Worm (Caenorhabditis elegans): ENCODE data around the gene C38C3.3.

The C38C3.3 gene

DNA sequence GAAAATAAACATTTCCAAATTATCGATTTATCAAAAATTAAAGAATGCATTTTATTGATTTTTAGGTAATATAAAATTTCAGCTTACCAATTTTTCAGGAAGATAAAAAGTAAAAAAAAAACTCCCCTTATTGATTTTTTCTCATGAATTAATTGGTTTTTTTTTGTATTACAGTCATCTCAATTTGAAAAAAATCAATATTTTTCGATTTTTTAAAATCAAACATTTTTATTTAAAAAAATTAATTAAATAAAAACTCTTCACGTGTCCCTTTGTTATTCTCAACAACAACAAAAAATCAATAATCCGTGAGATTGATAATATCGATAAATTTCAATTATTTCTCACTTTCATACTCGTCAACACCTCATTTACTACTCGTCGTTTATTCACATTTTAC lies at the start of gene C38C3.3:
TSS of gene C38C3.3 (plus strand) at position 301 of the 400 bp plus-strand sequence.
- TF ChIP-seq tbx-37 (GFP tag; conservative IDR thresholded peaks at IDR 0.05) = no peak
- no peak for TF ChIP-seq sea-1 (GFP tag; conservative IDR thresholded peaks at IDR 0.05)
- TF ChIP-seq flt-1 (GFP tag; IDR thresholded peaks at IDR 0.05) = no peak

DNA sequence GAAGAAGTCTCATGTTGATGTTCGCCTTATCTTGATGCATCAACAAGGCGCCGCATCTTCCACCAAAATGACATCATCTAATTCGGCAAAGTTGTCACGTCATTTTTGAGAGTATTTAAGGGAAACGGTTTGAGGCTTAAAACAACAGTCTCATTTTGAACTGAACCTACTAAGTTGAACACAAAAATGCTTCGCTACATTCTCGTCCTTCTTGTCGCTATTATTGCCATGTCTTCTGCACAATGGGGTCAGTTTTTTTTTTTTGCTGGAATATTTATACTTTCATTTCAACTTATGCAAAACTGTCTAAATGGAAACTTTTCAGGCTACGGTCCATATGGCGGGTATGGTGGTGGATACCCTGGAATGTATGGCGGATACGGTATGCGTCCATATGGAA lies 48.4 kb upstream of the C38C3.3 start, which contains the start of gene cnc-4:
TSS of gene cnc-4 (plus strand) at position 117 of the 400 bp plus-strand sequence.
- TF ChIP-seq F13C5.2 (tag; optimal IDR thresholded peaks at IDR 0.05) (no peak), ceh-36 (tag; optimal IDR thresholded peaks at IDR 0.05) (no peak), ets-7 (tag; optimal IDR thresholded peaks at IDR 0.05) (no peak), ama-1 (optimal IDR thresholded peaks at IDR 0.05) (no peak), sea-1 (GFP tag; conservative IDR thresholded peaks at IDR 0.05) (no peak), hnd-1 (tag; optimal IDR thresholded peaks at IDR 0.05) (no peak), B0310.2 (tag; optimal IDR thresholded peaks at IDR 0.05) (no peak), ceh-13 (GFP tag; optimal IDR thresholded peaks at IDR 0.05) (no peak), tbx-11 (GFP tag; IDR thresholded peaks at IDR 0.05) (no peak), tbx-37 (GFP tag; conservative IDR thresholded peaks at IDR 0.05) (no peak), scrt-1 (GFP tag; IDR thresholded peaks at IDR 0.05) (no peak), aly-1 (tag; optimal IDR thresholded peaks at IDR 0.05) (no peak), hmg-4 (GFP tag; optimal IDR thresholded peaks at IDR 0.05) (no peak), pes-1 (GFP tag; IDR thresholded peaks at IDR 0.05) (no peak), flt-1 (GFP tag; IDR thresholded peaks at IDR 0.05) (no peak), tra-4 (tag; optimal IDR thresholded peaks at IDR 0.05) (no peak), hmbx-1 (tag; optimal IDR thresholded peaks at IDR 0.05) (no peak)

DNA sequence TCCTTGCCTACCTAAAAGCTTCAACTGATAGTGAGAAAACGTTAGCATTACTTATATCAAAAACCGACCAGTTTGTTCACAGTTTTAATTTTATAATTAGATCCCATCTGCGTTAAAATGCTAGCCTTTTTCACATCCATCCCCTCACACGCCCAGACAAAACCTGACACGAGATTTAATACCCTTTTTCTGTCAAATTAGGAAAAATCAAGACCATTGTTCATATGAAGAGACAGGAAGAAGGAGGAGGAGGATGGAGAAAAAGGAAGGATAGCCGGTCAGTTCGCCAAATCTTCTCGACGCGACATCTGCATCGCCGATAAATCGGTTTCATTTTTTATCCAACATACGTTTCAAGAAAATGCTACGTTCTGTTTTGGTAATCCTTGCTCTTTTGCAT lies 47.7 kb upstream of the C38C3.3 start, which contains the start of gene cnc-3:
TSS of gene cnc-3 (plus strand) at position 281 of the 400 bp plus-strand sequence.
- TF ChIP-seq flt-1 (GFP tag; IDR thresholded peaks at IDR 0.05) (no peak), tbx-37 (GFP tag; conservative IDR thresholded peaks at IDR 0.05) (no peak), hmg-4 (GFP tag; optimal IDR thresholded peaks at IDR 0.05) (no peak), F13C5.2 (tag; optimal IDR thresholded peaks at IDR 0.05) (no peak), B0310.2 (tag; optimal IDR thresholded peaks at IDR 0.05) (no peak), aly-1 (tag; optimal IDR thresholded peaks at IDR 0.05) (no peak), pes-1 (GFP tag; IDR thresholded peaks at IDR 0.05) (no peak), tra-4 (tag; optimal IDR thresholded peaks at IDR 0.05) (no peak), ceh-13 (GFP tag; optimal IDR thresholded peaks at IDR 0.05) (no peak), hmbx-1 (tag; optimal IDR thresholded peaks at IDR 0.05) (no peak)

DNA sequence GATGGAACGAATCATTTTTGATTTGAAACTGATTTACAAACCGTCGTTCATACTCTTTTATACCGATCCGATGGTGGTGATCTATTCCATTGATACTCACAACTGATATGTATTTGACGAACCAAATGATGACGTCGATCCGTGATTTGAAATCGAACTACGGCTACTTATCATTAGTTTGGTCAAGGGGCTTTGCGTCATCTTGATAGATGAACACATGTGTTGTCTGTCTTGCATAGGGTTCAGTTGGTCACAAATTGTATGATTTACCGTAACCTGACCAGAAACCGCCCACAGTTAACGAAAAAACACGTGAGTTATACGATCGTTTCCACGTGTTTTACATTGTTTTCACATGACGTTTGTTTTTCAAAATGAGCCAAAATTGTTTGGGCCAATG lies 45.3 kb upstream of the C38C3.3 start, which contains the start of gene cnc-2:
TSS of gene cnc-2 (minus strand) at position 24 of the 400 bp plus-strand sequence.
- TF ChIP-seq pes-1 (GFP tag; IDR thresholded peaks at IDR 0.05) (no peak), ceh-36 (tag; optimal IDR thresholded peaks at IDR 0.05) (no peak), ets-7 (tag; optimal IDR thresholded peaks at IDR 0.05) (no peak), ama-1 (optimal IDR thresholded peaks at IDR 0.05) (no peak), hmbx-1 (tag; optimal IDR thresholded peaks at IDR 0.05) (no peak), ceh-13 (GFP tag; optimal IDR thresholded peaks at IDR 0.05) (no peak), tbx-37 (GFP tag; conservative IDR thresholded peaks at IDR 0.05) (no peak), B0310.2 (tag; optimal IDR thresholded peaks at IDR 0.05) (no peak), F13C5.2 (tag; optimal IDR thresholded peaks at IDR 0.05) (no peak), flt-1 (GFP tag; IDR thresholded peaks at IDR 0.05) (no peak), aly-1 (tag; optimal IDR thresholded peaks at IDR 0.05) (no peak), hmg-4 (GFP tag; optimal IDR thresholded peaks at IDR 0.05) (no peak), tbx-11 (GFP tag; IDR thresholded peaks at IDR 0.05) (no peak)

DNA sequence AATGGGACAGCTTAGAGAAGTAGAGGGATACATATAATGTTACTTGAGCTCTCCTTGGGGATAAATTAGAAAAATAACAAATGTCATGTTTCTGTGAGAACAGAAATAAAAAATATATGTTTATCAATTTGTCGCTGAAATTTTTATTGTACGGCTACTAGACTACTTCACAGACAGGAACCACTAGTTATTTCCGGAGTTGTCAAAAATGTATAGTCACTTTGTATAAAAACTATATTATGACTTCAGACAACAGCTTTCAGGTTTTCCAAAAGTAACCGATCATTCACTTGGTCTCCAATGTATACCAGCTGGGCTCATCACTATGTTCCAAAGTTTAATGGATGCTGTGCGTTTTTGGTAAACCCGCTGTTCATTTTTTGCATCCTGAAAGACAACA lies 44.1 kb upstream of the C38C3.3 start, which contains the start of gene srj-23:
TSS of gene srj-23 (plus strand) at position 301 of the 400 bp plus-strand sequence.
- TF ChIP-seq scrt-1 (GFP tag; IDR thresholded peaks at IDR 0.05) = no peak
- no peak for TF ChIP-seq pes-1 (GFP tag; IDR thresholded peaks at IDR 0.05)
- no peak for TF ChIP-seq ceh-36 (tag; optimal IDR thresholded peaks at IDR 0.05)
- no peak for TF ChIP-seq ceh-13 (GFP tag; optimal IDR thresholded peaks at IDR 0.05)
- no peak for TF ChIP-seq ets-7 (tag; optimal IDR thresholded peaks at IDR 0.05)
- no peak for TF ChIP-seq B0310.2 (tag; optimal IDR thresholded peaks at IDR 0.05)
- TF ChIP-seq sea-1 (GFP tag; conservative IDR thresholded peaks at IDR 0.05) = no peak
- TF ChIP-seq hnd-1 (tag; optimal IDR thresholded peaks at IDR 0.05) = no peak
- no peak for TF ChIP-seq tbx-11 (GFP tag; IDR thresholded peaks at IDR 0.05)
- no peak for TF ChIP-seq hmbx-1 (tag; optimal IDR thresholded peaks at IDR 0.05)
- no peak for TF ChIP-seq tra-4 (tag; optimal IDR thresholded peaks at IDR 0.05)
- TF ChIP-seq aly-1 (tag; optimal IDR thresholded peaks at IDR 0.05) = no peak
- no peak for TF ChIP-seq tbx-37 (GFP tag; conservative IDR thresholded peaks at IDR 0.05)
- no peak for TF ChIP-seq ama-1 (optimal IDR thresholded peaks at IDR 0.05)
- no peak for TF ChIP-seq F13C5.2 (tag; optimal IDR thresholded peaks at IDR 0.05)
- no peak for TF ChIP-seq flt-1 (GFP tag; IDR thresholded peaks at IDR 0.05)
- no peak for TF ChIP-seq hmg-4 (GFP tag; optimal IDR thresholded peaks at IDR 0.05)

DNA sequence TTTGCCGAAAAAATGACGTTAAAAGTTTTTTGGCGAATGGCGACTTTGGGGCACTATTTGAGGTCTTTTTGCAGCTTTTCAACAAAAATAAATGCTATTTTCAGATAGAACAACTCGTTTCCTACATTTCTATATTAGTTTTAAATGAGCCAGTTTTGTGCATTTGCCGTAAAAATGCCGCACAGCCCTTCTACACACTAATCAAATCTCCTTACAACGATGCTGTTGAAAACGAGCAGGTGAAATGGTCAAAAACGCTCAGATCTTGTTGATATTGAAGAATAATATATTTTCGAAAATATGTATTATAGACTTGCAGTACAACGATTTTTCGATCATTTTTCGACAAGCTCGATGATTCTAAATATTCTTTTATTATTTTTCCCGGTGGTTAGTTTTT lies 40.7 kb upstream of the C38C3.3 start, which contains the start of gene chil-14:
TSS of gene chil-14 (plus strand) at position 301 of the 400 bp plus-strand sequence.
- no peak for TF ChIP-seq hnd-1 (tag; optimal IDR thresholded peaks at IDR 0.05)
- TF ChIP-seq ceh-36 (tag; optimal IDR thresholded peaks at IDR 0.05) = no peak
- TF ChIP-seq aly-1 (tag; optimal IDR thresholded peaks at IDR 0.05) = no peak
- TF ChIP-seq hmg-4 (GFP tag; optimal IDR thresholded peaks at IDR 0.05) = no peak
- TF ChIP-seq B0310.2 (tag; optimal IDR thresholded peaks at IDR 0.05) = no peak
- no peak for TF ChIP-seq tbx-11 (GFP tag; IDR thresholded peaks at IDR 0.05)
- TF ChIP-seq flt-1 (GFP tag; IDR thresholded peaks at IDR 0.05) = no peak
- TF ChIP-seq ceh-13 (GFP tag; optimal IDR thresholded peaks at IDR 0.05) = no peak
- TF ChIP-seq scrt-1 (GFP tag; IDR thresholded peaks at IDR 0.05) = no peak
- TF ChIP-seq hmbx-1 (tag; optimal IDR thresholded peaks at IDR 0.05) = no peak
- TF ChIP-seq ets-7 (tag; optimal IDR thresholded peaks at IDR 0.05) = no peak

DNA sequence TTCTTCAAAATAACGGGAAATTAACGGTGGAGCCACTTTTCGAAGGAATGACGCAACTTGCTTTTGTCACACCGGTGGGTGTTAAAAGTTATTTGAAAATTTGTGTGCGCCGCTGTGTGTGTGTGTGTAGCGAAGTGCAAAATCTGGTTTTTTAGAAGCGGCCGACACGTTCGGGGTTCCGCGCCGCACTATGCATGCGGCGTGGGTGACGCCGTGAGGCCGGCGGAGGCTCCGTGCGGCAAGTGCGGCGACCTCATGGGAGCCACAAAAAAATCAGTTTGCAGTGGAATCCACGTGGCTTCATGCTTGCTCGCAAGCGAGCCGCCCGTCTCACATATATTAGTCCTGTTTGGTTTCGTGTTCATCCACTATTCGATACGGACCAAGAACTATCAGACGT lies 40.2 kb upstream of the C38C3.3 start:
- no peak for TF ChIP-seq ama-1 (optimal IDR thresholded peaks at IDR 0.05)
- no peak for TF ChIP-seq B0310.2 (tag; optimal IDR thresholded peaks at IDR 0.05)
- no peak for TF ChIP-seq sea-1 (GFP tag; conservative IDR thresholded peaks at IDR 0.05)
- TF ChIP-seq F13C5.2 (tag; optimal IDR thresholded peaks at IDR 0.05) = no peak
- no peak for TF ChIP-seq hmg-4 (GFP tag; optimal IDR thresholded peaks at IDR 0.05)
- no peak for TF ChIP-seq ceh-13 (GFP tag; optimal IDR thresholded peaks at IDR 0.05)

Measured in whole organism, early embryonic.